Fruit fly (Drosophila melanogaster) whole organism, embryonic: ENCODE results near the gene CG43312.
A peak's percentile ranks its signal among the peaks of the same experiment; 100 is the strongest.

ENCODE experiments used
- Antp ChIP-seq: fragments of 200-800 bp; sonication (Bioruptor generic); optimal IDR thresholded peaks from 3 replicates; lab custom pipeline; 2016; ENCODE audit warnings: missing biosample characterization, missing genetic modification characterization
- Blimp-1 ChIP-seq: fragments of 200-800 bp; sonication (Bioruptor generic); optimal IDR thresholded peaks from 3 replicates; lab custom pipeline; 2018; ENCODE audit warnings: missing biosample characterization, missing genetic modification characterization, mild to moderate bottlenecking, moderate library complexity, missing genetic modification reagents
- CG1024 ChIP-seq: fragments of 200-800 bp; sonication (Bioruptor generic); IDR thresholded peaks from 2 replicates; pipeline ENCODE4 v1.3.6; 2022; ENCODE audit warnings: missing biosample characterization, missing genetic modification characterization
- CG10979 ChIP-seq: fragments of 200-800 bp; sonication (Bioruptor generic); optimal IDR thresholded peaks from 2 replicates; lab custom pipeline; 2018; ENCODE audit warnings: missing biosample characterization, mild to moderate bottlenecking, missing genetic modification characterization, moderate library complexity
- CG11504 ChIP-seq: fragments of 200-800 bp; sonication (Bioruptor generic); optimal IDR thresholded peaks from 3 replicates; lab custom pipeline; 2019; ENCODE audit warnings: missing biosample characterization, mild to moderate bottlenecking, missing genetic modification characterization, moderate library complexity
- CG11695 ChIP-seq: fragments of 200-800 bp; sonication (Bioruptor generic); IDR thresholded peaks from 3 replicates; pipeline ENCODE4 v1.3.6; 2022; ENCODE audit warnings: missing biosample characterization, missing genetic modification characterization
- CG12104 ChIP-seq: fragments of 200-800 bp; sonication (Bioruptor generic); optimal IDR thresholded peaks from 3 replicates; lab custom pipeline; 2016; ENCODE audit warnings: missing biosample characterization, missing genetic modification characterization
- CG12769 ChIP-seq: fragments of 200-800 bp; sonication (Bioruptor generic); optimal IDR thresholded peaks from 2 replicates; lab custom pipeline; 2019; ENCODE audit warnings: missing biosample characterization, mild to moderate bottlenecking, missing genetic modification characterization, moderate library complexity
- CG14441 ChIP-seq: fragments of 200-800 bp; sonication (Bioruptor generic); IDR thresholded peaks from 2 replicates; pipeline ENCODE4 v1.3.6; 2022; ENCODE audit warnings: missing biosample characterization, missing genetic modification characterization
- CG17361 ChIP-seq: fragments of 200-800 bp; sonication (Bioruptor generic); IDR thresholded peaks from 3 replicates; pipeline ENCODE4 v1.3.6; 2022; ENCODE audit warnings: missing biosample characterization, missing genetic modification characterization
- CG18262 ChIP-seq: fragments of 200-800 bp; optimal IDR thresholded peaks from 3 replicates; lab custom pipeline; 2019; ENCODE audit warnings: missing biosample characterization, mild to moderate bottlenecking, missing genetic modification characterization, moderate library complexity
- CG3163 ChIP-seq: fragments of 200-800 bp; sonication (Bioruptor generic); optimal IDR thresholded peaks from 3 replicates; lab custom pipeline; 2016; ENCODE audit warnings: missing biosample characterization, missing genetic modification characterization
- CG34376 ChIP-seq: fragments of 200-800 bp; sonication (Bioruptor generic); optimal IDR thresholded peaks from 2 replicates; lab custom pipeline; 2018; ENCODE audit warnings: missing biosample characterization, mild to moderate bottlenecking, missing genetic modification characterization
- CG4282 ChIP-seq: fragments of 200-800 bp; sonication (Bioruptor generic); optimal IDR thresholded peaks from 2 replicates; lab custom pipeline; 2016; ENCODE audit warnings: missing biosample characterization, missing genetic modification characterization
- CG7372 ChIP-seq: fragments of 200-800 bp; sonication (Bioruptor generic); IDR thresholded peaks from 2 replicates; pipeline ENCODE4 v1.3.6; 2022; ENCODE audit warnings: missing biosample characterization, missing genetic modification characterization
- CG7786 ChIP-seq: fragments of 200-800 bp; sonication (Bioruptor generic); optimal IDR thresholded peaks from 2 replicates; lab custom pipeline; 2016; ENCODE audit warnings: missing biosample characterization, missing genetic modification characterization
- CG8944 ChIP-seq: fragments of 200-800 bp; sonication (Bioruptor generic); optimal IDR thresholded peaks from 3 replicates; lab custom pipeline; 2016; ENCODE audit warnings: missing biosample characterization, missing genetic modification characterization
- GATAe ChIP-seq: fragments of 200-800 bp; sonication (Bioruptor generic); conservative IDR thresholded peaks from 2 replicates; pipeline ENCODE4 v1.3.6; 2022; ENCODE audit warnings: missing biosample characterization, missing genetic modification characterization
- Hey ChIP-seq: fragments of 200-800 bp; sonication (Bioruptor generic); optimal IDR thresholded peaks from 3 replicates; lab custom pipeline; 2018; ENCODE audit warnings: missing biosample characterization, mild to moderate bottlenecking, missing genetic modification characterization
- Hr78 ChIP-seq, 2 experiments: fragments of 200-800 bp in 1 of 2; fragments of >200 bp in 1 of 2; sonication (Bioruptor generic) in 1 of 2; optimal IDR thresholded peaks; 2 replicates each; lab custom pipeline; 2017 to 2019; ENCODE audit warnings: missing biosample characterization in 2 of 2, missing genetic modification characterization in 2 of 2, mild to moderate bottlenecking in 1 of 2, moderate library complexity in 1 of 2
- Med ChIP-seq: fragments of 200-800 bp; sonication (Bioruptor generic); peaks from one replicate; lab custom pipeline; 2016; ENCODE audit warnings: missing biosample characterization, missing genetic modification characterization, mild to moderate bottlenecking, inconsistent platforms, moderate library complexity
- NFAT ChIP-seq: fragments of 200-800 bp; sonication (Bioruptor generic); IDR thresholded peaks from 2 replicates; pipeline ENCODE4 v1.3.6; 2022; ENCODE audit warnings: missing biosample characterization, missing genetic modification characterization
- Nf-YB ChIP-seq: fragments of 200-800 bp; sonication (Bioruptor generic); optimal IDR thresholded peaks from 3 replicates; lab custom pipeline; 2019; ENCODE audit warnings: missing biosample characterization, mild to moderate bottlenecking, missing genetic modification characterization, moderate library complexity
- Nf-YC ChIP-seq: fragments of 200-800 bp; optimal IDR thresholded peaks from 3 replicates; lab custom pipeline; 2019; ENCODE audit warnings: missing biosample characterization, mild to moderate bottlenecking, missing genetic modification characterization, moderate library complexity
- Pdp1 ChIP-seq, 2 experiments: fragments of 200-800 bp; sonication (Bioruptor generic); optimal IDR thresholded peaks; 3 replicates each; lab custom pipeline; 2016; ENCODE audit warnings: missing biosample characterization in 2 of 2, missing genetic modification characterization in 2 of 2, mild to moderate bottlenecking in 1 of 2, moderate library complexity in 1 of 2
- Rx ChIP-seq: fragments of 200-800 bp; sonication (Bioruptor generic); IDR thresholded peaks from 2 replicates; pipeline ENCODE4 v1.3.6; 2022; ENCODE audit warnings: missing biosample characterization, missing genetic modification characterization
- Sox100B ChIP-seq: fragments of 200-800 bp; sonication (Bioruptor generic); optimal IDR thresholded peaks from 3 replicates; lab custom pipeline; 2018; ENCODE audit warnings: missing biosample characterization, mild to moderate bottlenecking, missing genetic modification characterization
- Sry-β ChIP-seq: fragments of 200-800 bp; sonication (Bioruptor generic); optimal IDR thresholded peaks from 2 replicates; lab custom pipeline; 2018; ENCODE audit warnings: missing biosample characterization, mild to moderate bottlenecking, missing genetic modification characterization, moderate library complexity
- caup ChIP-seq: fragments of 200-800 bp; sonication (Bioruptor generic); optimal IDR thresholded peaks from 3 replicates; lab custom pipeline; 2017; ENCODE audit warnings: missing biosample characterization, mild to moderate bottlenecking, missing genetic modification characterization, moderate library complexity; ENCODE audit not compliant: severe bottlenecking
- ci ChIP-seq: fragments of 200-800 bp; sonication (Bioruptor generic); IDR thresholded peaks from 3 replicates; pipeline ENCODE4 v1.3.6; 2022; ENCODE audit warnings: missing biosample characterization, missing genetic modification characterization
- crol ChIP-seq: fragments of 200-800 bp; sonication (Bioruptor generic); IDR thresholded peaks from 2 replicates; pipeline ENCODE4 v1.3.6; 2022; ENCODE audit warnings: missing biosample characterization, missing genetic modification characterization
- emc ChIP-seq: fragments of 200-800 bp; sonication (Bioruptor generic); optimal IDR thresholded peaks from 2 replicates; lab custom pipeline; 2016; ENCODE audit warnings: missing biosample characterization, missing genetic modification characterization
- exex ChIP-seq: fragments of 200-800 bp; sonication (Bioruptor generic); optimal IDR thresholded peaks from 4 replicates; lab custom pipeline; 2018; ENCODE audit warnings: missing biosample characterization, mild to moderate bottlenecking, missing genetic modification characterization, moderate library complexity
- ftz-f1 ChIP-seq: fragments of 200-800 bp; sonication (Bioruptor generic); optimal IDR thresholded peaks from 2 replicates; lab custom pipeline; 2016; ENCODE audit warnings: missing biosample characterization, missing genetic modification characterization
- grn ChIP-seq: fragments of 200-800 bp; sonication (Bioruptor generic); optimal IDR thresholded peaks from 3 replicates; lab custom pipeline; 2017; ENCODE audit warnings: missing biosample characterization, missing genetic modification characterization
- hb ChIP-seq: fragments of 200-800 bp; sonication (Bioruptor generic); IDR thresholded peaks from 3 replicates; pipeline ENCODE4 v1.3.6; 2022; ENCODE audit warnings: missing biosample characterization, missing genetic modification characterization; ENCODE audit not compliant: partially characterized antibody
- lab ChIP-seq: fragments of 200-800 bp; sonication (Bioruptor generic); optimal IDR thresholded peaks from 3 replicates; lab custom pipeline; 2017; ENCODE audit warnings: missing biosample characterization, missing genetic modification characterization, mild to moderate bottlenecking, moderate library complexity, missing genetic modification reagents
- mirr ChIP-seq: fragments of 200-800 bp; sonication (Bioruptor generic); optimal IDR thresholded peaks from 3 replicates; lab custom pipeline; 2018; ENCODE audit warnings: missing biosample characterization, mild to moderate bottlenecking, missing genetic modification characterization
- odd ChIP-seq: fragments of 200-800 bp; sonication (Bioruptor generic); optimal IDR thresholded peaks from 2 replicates; lab custom pipeline; 2017; ENCODE audit warnings: missing biosample characterization, mild to moderate bottlenecking, missing genetic modification characterization
- rib ChIP-seq: fragments of 200-800 bp; sonication (Bioruptor generic); IDR thresholded peaks from 2 replicates; pipeline ENCODE4 v1.3.6; 2022; ENCODE audit warnings: missing biosample characterization, missing genetic modification characterization
- sd ChIP-seq: fragments of 200-800 bp; sonication (Bioruptor generic); optimal IDR thresholded peaks from 3 replicates; lab custom pipeline; 2018; ENCODE audit warnings: missing biosample characterization, mild to moderate bottlenecking, missing genetic modification characterization, moderate library complexity
- sug ChIP-seq: fragments of 200-800 bp; optimal IDR thresholded peaks from 2 replicates; lab custom pipeline; 2019; ENCODE audit warnings: missing biosample characterization, mild to moderate bottlenecking, missing genetic modification characterization, moderate library complexity
- toy ChIP-seq: fragments of 200-800 bp; sonication (Bioruptor generic); IDR thresholded peaks from 2 replicates; pipeline ENCODE4 v1.3.6; 2022; ENCODE audit warnings: missing biosample characterization, missing genetic modification characterization
- vnd ChIP-seq: fragments of 200-800 bp; sonication (Bioruptor generic); IDR thresholded peaks from 3 replicates; pipeline ENCODE4 v1.3.6; 2022; ENCODE audit warnings: missing biosample characterization, missing genetic modification characterization; ENCODE audit not compliant: partially characterized antibody
- vvl ChIP-seq: fragments of 200-800 bp; sonication (Bioruptor generic); IDR thresholded peaks from 2 replicates; pipeline ENCODE4 v1.3.6; 2022; ENCODE audit warnings: missing biosample characterization, missing genetic modification characterization

CG43312 gene

DNA sequence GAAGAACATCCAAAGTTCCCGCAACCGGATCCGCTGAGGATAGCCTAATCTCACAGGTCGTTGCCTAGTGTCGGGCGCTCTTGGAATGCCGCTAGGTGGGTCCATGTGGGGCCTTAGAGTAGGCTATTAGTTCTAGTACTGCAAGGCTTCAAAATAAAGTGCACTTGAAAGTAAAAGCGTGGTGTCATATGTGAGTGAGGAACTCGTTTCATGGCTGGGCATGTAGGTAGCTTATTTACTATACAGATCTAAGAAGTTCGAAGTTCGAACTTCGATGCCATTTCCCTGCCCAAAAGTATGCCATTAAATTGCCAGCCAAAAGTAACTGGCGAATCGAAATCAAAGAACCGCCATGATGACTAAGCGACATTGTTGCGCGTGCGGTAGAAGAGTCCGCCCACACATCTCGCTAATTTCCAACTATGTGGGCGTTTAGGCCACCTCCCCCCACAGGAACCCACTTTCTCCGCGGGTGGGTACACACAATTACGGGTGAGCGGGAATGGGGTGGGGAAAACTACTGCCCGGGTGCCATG, 45.4 kb upstream of the CG43312 start (continued):
- peak; percentile 25 for TF ChIP-seq Nf-YB
- no peak for TF ChIP-seq hb (GFP tag; lab: Robert Waterston, UW)
- TF ChIP-seq NFAT (GFP tag; lab: Robert Waterston, UW) = no peak
- no peak for TF ChIP-seq lab (GFP tag; lab: Kevin White, UChicago)
- TF ChIP-seq CG4282 (GFP tag; lab: Kevin White, UChicago) = no peak
- TF ChIP-seq Nf-YC (tag; lab: Kevin White, UChicago) = peak; percentile 31

DNA sequence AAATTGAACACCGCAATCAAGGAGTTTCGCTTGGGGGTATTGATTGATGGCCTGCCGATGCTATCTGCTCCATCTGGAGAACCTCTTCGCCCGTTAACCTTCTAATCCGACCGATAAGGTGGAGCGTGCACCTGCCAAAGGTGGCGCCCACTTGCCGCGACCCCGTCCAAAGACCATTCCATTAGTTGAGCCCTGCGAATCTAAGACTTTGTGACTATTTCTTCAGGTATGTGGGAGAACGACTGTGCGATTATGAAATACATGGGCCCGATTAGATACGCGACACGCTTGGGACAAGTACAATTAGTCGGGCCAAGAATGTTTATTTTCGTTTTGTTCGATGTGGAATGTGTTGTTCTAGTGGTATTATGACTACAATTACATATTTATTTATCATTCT, 43.1 kb upstream of the CG43312 start:
- TF ChIP-seq CG1024 (GFP tag; lab: Robert Waterston, UW) = no peak
- no peak for TF ChIP-seq crol (GFP tag; lab: Robert Waterston, UW)
- 0 out of 3 replicates have a peak, but pooled peaks have one; percentile 8 for TF ChIP-seq ci
- no peak for TF ChIP-seq emc
- peak; percentile 55 for TF ChIP-seq grn (GFP tag; lab: Kevin White, UChicago)
- peak; percentile 53 for TF ChIP-seq lab (GFP tag; lab: Kevin White, UChicago)
- TF ChIP-seq CG7372 = no peak
- peak; percentile 96 for TF ChIP-seq sug (tag; lab: Kevin White, UChicago)
- TF ChIP-seq vnd (GFP tag; lab: Robert Waterston, UW) = 0 out of 3 replicates have a peak, but pooled peaks have one; percentile 22
- TF ChIP-seq rib (GFP tag; lab: Robert Waterston, UW) = peak; percentile 37; the same call in 1 of the 2 replicates
- peak; percentile 54 for TF ChIP-seq Hey
- TF ChIP-seq CG8944 (GFP tag; lab: Kevin White, UChicago) = no peak
- TF ChIP-seq GATAe = peak; percentile 68
- TF ChIP-seq Hr78 (GFP tag; optimal IDR thresholded peaks at IDR 0.05; lab: Kevin White, UChicago) = peak in 1 of 2 experiments; percentile 48
- TF ChIP-seq CG34376 (GFP tag; lab: Kevin White, UChicago) = peak; percentile 13
- TF ChIP-seq caup (GFP tag; lab: Kevin White, UChicago) = peak; percentile 47
- peak; percentile 89 for TF ChIP-seq mirr (GFP tag; lab: Kevin White, UChicago)
- TF ChIP-seq Med (GFP tag; lab: Kevin White, UChicago) = peak; percentile 10
- TF ChIP-seq sd = peak; percentile 100
- no peak for TF ChIP-seq CG14441 (GFP tag; lab: Robert Waterston, UW)
- no peak for TF ChIP-seq Blimp-1
- peak in 1 of 2 experiments; percentile 49 for TF ChIP-seq Pdp1 (GFP tag; optimal IDR thresholded peaks at IDR 0.05; lab: Kevin White, UChicago)
- TF ChIP-seq CG12104 (GFP tag; lab: Kevin White, UChicago) = no peak
- TF ChIP-seq exex (tag; lab: Kevin White, UChicago) = peak; percentile 94

DNA sequence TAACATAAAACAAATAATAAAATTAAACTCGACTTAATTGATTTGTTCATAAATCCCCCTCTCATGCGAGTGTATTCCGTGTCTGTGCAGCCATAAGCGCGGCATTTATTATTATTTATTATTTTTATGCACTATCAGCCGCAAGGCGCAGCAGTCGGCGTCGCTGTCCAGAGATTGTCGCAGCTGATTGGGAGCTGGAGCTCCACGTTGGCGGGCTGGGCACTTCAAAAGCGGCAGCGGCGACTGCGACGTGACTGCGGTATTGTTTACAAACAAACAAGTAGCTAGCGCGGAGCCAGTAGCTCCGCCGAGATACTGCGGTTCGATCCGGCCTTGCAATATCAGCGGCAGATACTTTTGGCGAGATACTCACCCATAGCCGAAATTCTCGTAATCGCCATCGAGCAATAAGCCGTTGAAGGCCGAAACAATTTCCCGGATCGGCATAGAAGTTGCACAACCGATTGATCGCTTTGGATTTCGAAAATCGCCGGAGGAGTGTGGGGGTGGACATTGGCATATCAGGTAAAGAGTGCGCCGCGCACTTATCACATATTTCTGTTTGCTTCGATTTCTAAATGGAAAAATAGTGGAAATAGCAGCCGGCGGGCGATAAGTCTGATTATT, 42.4 kb upstream of the CG43312 start:
- TF ChIP-seq ftz-f1 (GFP tag; lab: Kevin White, UChicago) = peak; percentile 49
- no peak for TF ChIP-seq CG7786
- TF ChIP-seq grn (GFP tag; lab: Kevin White, UChicago) = peak; percentile 85
- peak; percentile 30 for TF ChIP-seq CG11504 (tag; lab: Kevin White, UChicago)
- peak; percentile 69 for TF ChIP-seq Med (GFP tag; lab: Kevin White, UChicago)
- TF ChIP-seq vvl (GFP tag; lab: Robert Waterston, UW) = 0 out of 2 replicates have a peak, but pooled peaks have one; percentile 8
- peak; percentile 34 for TF ChIP-seq exex (tag; lab: Kevin White, UChicago)
- peak; percentile 69 for TF ChIP-seq sug (tag; lab: Kevin White, UChicago)
- TF ChIP-seq Sry-β = no peak
- TF ChIP-seq toy (GFP tag; lab: Robert Waterston, UW) = no peak
- no peak for TF ChIP-seq CG3163 (GFP tag; lab: Kevin White, UChicago)
- TF ChIP-seq CG12769 (tag; lab: Kevin White, UChicago) = peak; percentile 41
- peak; percentile 39 for TF ChIP-seq odd (GFP tag; lab: Kevin White, UChicago)
- TF ChIP-seq CG10979 (tag; lab: Kevin White, UChicago) = no peak
- TF ChIP-seq CG11695 (GFP tag; lab: Robert Waterston, UW) = no peak
- TF ChIP-seq Sox100B (GFP tag; lab: Kevin White, UChicago) = peak; percentile 24
- TF ChIP-seq Pdp1 (GFP tag; optimal IDR thresholded peaks at IDR 0.05; lab: Kevin White, UChicago) = peak in 1 of 2 experiments; percentile 88
- TF ChIP-seq CG18262 (tag; lab: Kevin White, UChicago) = peak; percentile 19
- no peak for TF ChIP-seq Rx
- TF ChIP-seq Antp (GFP tag; lab: Kevin White, UChicago) = no peak
- TF ChIP-seq CG17361 (GFP tag; lab: Robert Waterston, UW) = 0 out of 3 replicates have a peak, but pooled peaks have one; percentile 23
- peak; percentile 25; the same call in 1 of the 3 replicates for TF ChIP-seq ci
- no peak for TF ChIP-seq CG14441 (GFP tag; lab: Robert Waterston, UW)
